Worm (Caenorhabditis elegans): ENCODE results near the gene T23F11.6.
A peak's percentile ranks its signal among the peaks of the same experiment; 100 is the strongest.

T23F11.6 gene

DNA sequence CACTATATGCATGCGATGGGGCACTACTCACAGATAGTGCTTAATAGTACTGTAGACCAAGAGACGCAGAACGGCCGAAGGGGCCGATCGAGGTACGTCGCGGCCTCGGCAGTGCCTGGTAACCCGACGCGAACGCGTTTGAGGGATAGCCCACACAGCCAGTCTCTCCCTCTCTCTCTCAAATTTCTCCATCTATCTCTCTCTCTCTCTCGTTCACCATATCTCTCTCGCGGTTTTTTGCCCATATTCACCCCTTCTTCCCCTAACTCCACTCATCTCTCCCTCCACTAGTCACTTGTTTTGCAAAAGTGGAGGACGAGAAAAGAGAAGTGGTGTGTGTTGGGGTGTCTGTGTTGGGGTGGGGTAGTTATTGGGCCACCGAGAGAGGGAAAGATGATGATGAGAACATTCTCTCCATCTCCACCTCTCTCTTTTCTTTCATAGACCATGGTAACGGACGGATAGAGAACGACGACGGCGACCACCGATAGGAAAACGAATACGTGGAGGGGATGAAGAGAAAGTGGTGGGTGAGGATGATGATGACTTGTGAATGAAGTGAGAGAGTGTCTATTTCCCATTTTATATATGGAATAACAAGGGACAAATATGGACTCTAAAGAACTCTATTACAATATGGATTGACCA, 19.2 kb upstream of the T23F11.6 start (continued):
- TF ChIP-seq nhr-19 (GFP tag; conservative IDR thresholded peaks at IDR 0.05) (peak; percentile 33; the same call in 1 of the 2 replicates), blmp-1 (tag; optimal IDR thresholded peaks at IDR 0.05) (peak; percentile 87), hlh-4 (tag; optimal IDR thresholded peaks at IDR 0.05) (no peak), nhr-85 (tag) (peak; percentile 89), ceh-88 (GFP tag; IDR thresholded peaks at IDR 0.05) (no peak), pax-3 (tag; optimal IDR thresholded peaks at IDR 0.05) (no peak), nhr-77 (tag; optimal IDR thresholded peaks at IDR 0.05) (peak; percentile 22), nhr-90 (tag; optimal IDR thresholded peaks at IDR 0.05; ENCODE audit: poor library complexity) (peak; percentile 34), fkh-8 (tag; optimal IDR thresholded peaks at IDR 0.05) (peak; percentile 43), C34B4.2 (tag; optimal IDR thresholded peaks at IDR 0.05) (no peak), hpl-2 (GFP tag; optimal IDR thresholded peaks at IDR 0.05) (no peak), lin-39 (tag; optimal IDR thresholded peaks at IDR 0.05) (no peak)

DNA sequence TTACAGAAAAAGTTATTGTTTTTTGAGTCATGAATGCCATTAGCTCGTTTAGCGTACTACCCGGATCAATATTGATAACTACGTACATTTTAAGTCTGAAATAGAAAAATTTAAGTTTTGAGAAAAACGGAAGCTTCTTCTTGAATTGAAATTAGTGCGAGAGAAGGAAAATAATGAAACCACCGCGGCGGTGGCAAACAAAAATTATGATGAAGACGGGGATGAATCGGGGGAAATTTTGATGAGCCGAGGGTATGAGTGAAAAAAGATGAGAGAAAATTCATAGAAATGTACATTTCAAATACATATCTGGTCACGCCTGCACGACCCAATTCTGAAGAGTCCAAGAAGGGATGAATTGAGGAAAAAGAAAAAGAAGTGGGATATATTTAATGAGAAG, 17.6 kb upstream of the T23F11.6 start, which contains the start of gene T23F11.4:
T23F11.4 (minus strand) TSS at position 101 of the 400 bp plus-strand sequence.
- TF ChIP-seq nhr-28 (tag; optimal IDR thresholded peaks at IDR 0.05) (no peak), sox-4 (tag; optimal IDR thresholded peaks at IDR 0.05) (no peak), tlp-1 (tag; optimal IDR thresholded peaks at IDR 0.05) (no peak), jun-1 (tag; optimal IDR thresholded peaks at IDR 0.05) (no peak), nhr-90 (tag; optimal IDR thresholded peaks at IDR 0.05; ENCODE audit: poor library complexity) (no peak), nhr-12 (tag; optimal IDR thresholded peaks at IDR 0.05) (no peak), ztf-4 (tag; optimal IDR thresholded peaks at IDR 0.05) (no peak), fkh-10 (GFP tag; optimal IDR thresholded peaks at IDR 0.05) (no peak), hlh-4 (tag; optimal IDR thresholded peaks at IDR 0.05) (no peak)

DNA sequence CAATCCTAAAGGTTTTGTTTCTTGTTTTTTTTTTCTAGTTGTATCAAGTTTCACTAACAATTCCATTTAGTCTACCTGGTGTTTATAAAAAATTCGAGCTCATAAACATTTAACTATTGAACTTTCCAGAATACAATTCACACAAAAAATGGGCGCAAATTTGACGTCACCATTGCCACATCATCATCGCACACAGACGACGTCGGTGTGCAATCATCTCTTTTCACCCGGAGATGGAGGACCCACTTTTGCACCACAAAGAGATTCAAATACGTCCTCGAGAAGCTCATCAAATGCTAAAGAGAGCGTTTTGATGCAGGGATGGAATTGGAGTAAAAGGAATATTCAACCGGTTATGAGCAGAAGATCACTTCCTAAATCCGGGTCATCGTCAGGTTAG, 11.7 kb upstream of the T23F11.6 start:
- TF ChIP-seq C16A3.4 (tag; optimal IDR thresholded peaks at IDR 0.05) (no peak), lin-14 (GFP tag; optimal IDR thresholded peaks at IDR 0.05) (no peak)

DNA sequence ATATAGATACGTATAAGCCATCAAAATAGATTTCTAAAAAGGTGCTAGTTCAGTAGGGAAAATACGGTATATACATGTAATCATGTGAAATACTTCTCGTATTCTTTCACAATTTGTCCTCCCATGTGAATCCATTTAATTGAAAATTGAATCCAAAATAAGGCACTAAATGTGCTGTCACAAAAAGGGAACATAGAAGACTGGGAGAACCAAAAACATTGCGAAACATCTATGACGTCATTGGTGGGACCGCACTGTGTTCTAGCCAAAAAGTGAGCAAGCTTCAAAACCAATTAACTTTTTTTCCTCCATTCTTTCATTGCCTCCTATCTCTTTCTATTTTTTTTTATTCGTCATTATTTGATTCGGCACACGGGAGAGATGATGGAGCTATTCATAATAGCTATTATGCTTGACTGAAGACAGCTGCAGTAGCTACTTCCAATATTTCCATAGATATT, 10.7 kb upstream of the T23F11.6 start, which contains the start of gene cdka-1:
cdka-1 (plus strand) TSS at position 411 of the 461 bp plus-strand sequence.
- TF ChIP-seq fos-1 (tag; optimal IDR thresholded peaks at IDR 0.05) (no peak), lsy-2 (tag; optimal IDR thresholded peaks at IDR 0.05) (peak in 1 of 2 experiments; percentile 11), snu-23 (GFP tag; optimal IDR thresholded peaks at IDR 0.05) (no peak), lin-14 (GFP tag; optimal IDR thresholded peaks at IDR 0.05) (peak; percentile 65), ceh-90 (tag; optimal IDR thresholded peaks at IDR 0.05) (no peak), unc-130 (tag; optimal IDR thresholded peaks at IDR 0.05) (no peak), ceh-82 (tag; optimal IDR thresholded peaks at IDR 0.05) (no peak), dpl-1 (GFP tag; optimal IDR thresholded peaks at IDR 0.05) (no peak), xbp-1 (tag; optimal IDR thresholded peaks at IDR 0.05) (no peak), ets-5 (GFP tag; IDR thresholded peaks at IDR 0.05) (no peak), grh-1 (GFP tag; IDR thresholded peaks at IDR 0.05) (no peak)

DNA sequence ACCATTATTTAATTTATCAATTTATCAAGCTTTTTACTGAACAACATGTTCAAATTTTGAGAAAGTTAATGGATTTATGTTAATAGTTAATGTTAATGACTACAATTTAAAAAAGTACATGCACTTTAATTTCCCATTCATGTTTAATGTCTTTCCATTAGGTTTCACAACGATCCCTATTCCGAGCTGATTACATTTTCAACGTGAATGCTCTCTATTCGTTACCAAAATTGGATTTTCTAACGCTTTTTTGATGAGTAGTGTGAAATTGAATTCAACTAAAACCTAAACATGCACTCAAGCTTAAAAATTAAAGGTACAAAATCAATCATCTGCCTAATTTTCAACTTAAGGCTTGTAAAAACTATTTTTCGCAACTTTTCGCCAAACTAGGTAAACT, 9.7 kb upstream of the T23F11.6 start:
- peak; percentile 40 for TF ChIP-seq ces-1 (GFP tag; optimal IDR thresholded peaks at IDR 0.05)
- peak; percentile 47 for TF ChIP-seq lin-14 (GFP tag; optimal IDR thresholded peaks at IDR 0.05)
- no peak for TF ChIP-seq tlp-1 (tag; optimal IDR thresholded peaks at IDR 0.05)

DNA sequence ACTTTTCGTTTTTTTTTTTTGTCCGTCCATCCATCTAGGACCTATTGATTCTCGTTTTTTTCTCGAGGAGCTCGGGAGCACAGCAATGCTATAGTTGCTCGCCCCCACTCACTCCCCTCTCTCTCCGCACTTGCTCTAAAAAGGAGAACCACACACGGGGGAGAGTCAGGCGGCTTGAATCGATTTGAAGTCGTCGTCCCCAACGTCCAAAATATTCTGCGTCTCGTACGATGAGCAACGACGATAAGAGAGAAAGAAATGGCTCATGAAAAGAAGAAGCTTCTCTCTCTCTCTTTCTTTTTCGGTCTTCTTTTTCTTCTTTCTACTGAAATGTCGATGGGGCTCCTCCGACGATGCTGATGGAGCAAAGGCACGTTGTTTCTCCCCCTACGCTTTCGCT, 8.7 kb upstream of the T23F11.6 start:
- TF ChIP-seq swsn-7 (tag; optimal IDR thresholded peaks at IDR 0.05) (peak; percentile 53), nhr-47 (tag; optimal IDR thresholded peaks at IDR 0.05) (peak; percentile 67), nhr-90 (tag; optimal IDR thresholded peaks at IDR 0.05; ENCODE audit: poor library complexity) (no peak), ceh-82 (tag; optimal IDR thresholded peaks at IDR 0.05) (peak; percentile 51 to 67 (median 53)), mep-1 (tag; optimal IDR thresholded peaks at IDR 0.05) (peak; percentile 41), ets-5 (GFP tag; IDR thresholded peaks at IDR 0.05) (no peak), mef-2 (tag; optimal IDR thresholded peaks at IDR 0.05) (no peak), snu-23 (GFP tag; optimal IDR thresholded peaks at IDR 0.05) (peak; percentile 58), lsy-2 (tag; optimal IDR thresholded peaks at IDR 0.05) (peak in 1 of 2 experiments; percentile 65), blmp-1 (tag; optimal IDR thresholded peaks at IDR 0.05) (no peak), lin-14 (GFP tag; optimal IDR thresholded peaks at IDR 0.05) (peak; percentile 92), unc-98 (GFP tag; IDR thresholded peaks at IDR 0.05) (no peak), pax-3 (tag; optimal IDR thresholded peaks at IDR 0.05) (peak; percentile 36), vab-15 (tag; optimal IDR thresholded peaks at IDR 0.05) (no peak), skn-1 (tag; optimal IDR thresholded peaks at IDR 0.05) (peak; percentile 36), grh-1 (GFP tag; IDR thresholded peaks at IDR 0.05) (no peak), sox-4 (tag; optimal IDR thresholded peaks at IDR 0.05) (peak; percentile 12), unc-86 (tag; optimal IDR thresholded peaks at IDR 0.05) (peak; percentile 64), fkh-10 (GFP tag; optimal IDR thresholded peaks at IDR 0.05) (peak; percentile 38), sup-37 (GFP tag; optimal IDR thresholded peaks at IDR 0.05) (no peak)
